Fruit fly (Drosophila melanogaster) whole organism: ENCODE measurements around the gene CG15019.

Experiments used
- CG8478 ChIP-seq: fragments of >200 bp; optimal IDR thresholded peaks from 2 replicates; lab custom pipeline; 2018; ENCODE audit warnings: inconsistent platforms
- pan ChIP-seq: fragments of >200 bp; optimal IDR thresholded peaks from 2 replicates; lab custom pipeline; 2017
- psq ChIP-seq: fragments of >200 bp; optimal IDR thresholded peaks from 2 replicates; lab custom pipeline; 2017

dm6 chr3L:4407743-4408142, 1.9 kb upstream of the CG15019 start:
- TF ChIP-seq pan (lab: Kevin White, UChicago) (no peak), psq (lab: Kevin White, UChicago) (no peak), CG8478 (lab: Kevin White, UChicago) (no peak)
